Fruit fly (Drosophila melanogaster) whole organism, wandering third instar larva: ENCODE measurements around the gene RpS5b.

Experiments used
- OdsH ChIP-seq: fragments of 200-800 bp; sonication (Bioruptor generic); optimal IDR thresholded peaks from 2 replicates; lab custom pipeline; 2016; ENCODE audit warnings: missing biosample characterization, mild to moderate bottlenecking, missing genetic modification characterization
- h ChIP-seq: fragments of 200-800 bp; sonication (Bioruptor generic); optimal IDR thresholded peaks from 3 replicates; lab custom pipeline; 2016; ENCODE audit warnings: missing biosample characterization, mild to moderate bottlenecking, missing genetic modification characterization
- jim ChIP-seq: fragments of 175-275, 200-325 bp; sonication (Bioruptor generic); optimal IDR thresholded peaks from 2 replicates; lab custom pipeline; 2016; ENCODE audit warnings: missing biosample characterization, mild to moderate bottlenecking, missing genetic modification characterization
- psq ChIP-seq: fragments of 200-800 bp; sonication (Bioruptor generic); optimal IDR thresholded peaks from 3 replicates; lab custom pipeline; 2017; ENCODE audit warnings: missing biosample characterization, mild to moderate bottlenecking, missing genetic modification characterization, moderate library complexity
- usp ChIP-seq: fragments of >200 bp; optimal IDR thresholded peaks from 2 replicates; lab custom pipeline; 2017; ENCODE audit warnings: missing biosample characterization, missing genetic modification characterization

DNA sequence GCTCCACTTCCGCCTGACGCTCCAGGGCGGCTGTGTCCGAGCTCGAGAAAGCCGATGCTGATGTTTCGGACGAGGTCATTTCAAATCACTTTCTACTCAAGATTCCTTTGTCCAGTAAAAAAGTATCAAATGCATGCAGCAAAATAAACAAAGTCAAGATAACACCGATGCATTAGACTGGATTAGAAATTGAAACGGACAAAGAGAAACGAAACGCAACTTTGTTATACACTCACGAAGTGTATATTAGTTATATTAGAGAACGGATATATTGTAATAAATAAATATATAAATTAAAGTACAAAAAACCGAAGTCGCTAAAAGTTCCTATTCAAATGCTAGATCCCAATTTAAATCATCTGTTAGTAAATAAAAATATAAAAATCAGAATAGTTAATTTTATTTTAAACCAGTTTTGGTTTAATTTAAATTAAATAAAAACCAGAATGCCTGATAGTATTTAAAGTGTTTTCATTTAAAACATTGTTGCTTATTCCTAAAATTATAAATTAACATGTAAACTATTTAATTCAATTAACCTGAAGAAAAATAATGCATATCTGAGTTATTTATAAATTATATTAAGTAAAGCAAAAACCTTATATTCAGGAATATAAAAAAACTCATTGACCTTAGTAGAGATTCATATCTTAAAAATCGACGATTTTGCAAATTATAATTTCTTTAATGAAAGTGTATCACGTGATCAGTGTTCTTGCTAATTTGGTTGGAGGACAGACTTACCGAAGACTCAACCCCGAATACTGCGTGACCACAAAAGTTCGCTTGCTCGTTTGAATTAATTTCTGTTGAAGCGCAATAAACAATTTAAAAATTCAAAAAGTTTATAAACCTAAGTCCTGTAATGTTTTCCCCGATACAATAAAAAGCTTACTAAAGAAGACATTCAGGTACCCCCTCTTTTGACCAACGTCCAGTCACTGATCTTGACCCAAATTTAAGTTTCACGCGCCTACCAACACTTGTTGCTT is 7.3 kb downstream of the RpS5b start, which contains the start of gene Dph2:
- TF ChIP-seq psq (GFP tag; lab: Kevin White, UChicago) (peak; percentile 31), usp (GFP tag; lab: Kevin White, UChicago) (no peak), h (no peak), OdsH (GFP tag; lab: Kevin White, UChicago) (peak; percentile 26), jim (GFP tag; lab: Kevin White, UChicago) (no peak)
